Worm (Caenorhabditis elegans): ENCODE measurements around the gene srt-54.

Gene srt-54

ce11 chrII:108865-109264, 8.2 kb upstream of the srt-54 start, which contains the start of gene C50D2.2:
TSS of gene C50D2.2 (plus strand) at chrII:109165.
- TF ChIP-seq gmeb-2 (tag; optimal IDR thresholded peaks at IDR 0.05) (no peak), pax-1 (tag; optimal IDR thresholded peaks at IDR 0.05) (no peak), nfya-1 (tag; optimal IDR thresholded peaks at IDR 0.05) (no peak)

ce11 chrII:111267-111666, 5.7 kb upstream of the srt-54 start, which contains the start of gene C50D2.1:
TSS of gene C50D2.1 (plus strand) at chrII:111567.
- TF ChIP-seq pat-9 (tag; optimal IDR thresholded peaks at IDR 0.05): no peak
- TF ChIP-seq ztf-16 (tag; optimal IDR thresholded peaks at IDR 0.05): no peak
- no peak for TF ChIP-seq ceh-31 (tag; optimal IDR thresholded peaks at IDR 0.05)
- TF ChIP-seq eyg-1 (tag; optimal IDR thresholded peaks at IDR 0.05): no peak
- TF ChIP-seq C08G9.2 (tag; optimal IDR thresholded peaks at IDR 0.05): no peak
- TF ChIP-seq sox-4 (tag; optimal IDR thresholded peaks at IDR 0.05): no peak
- TF ChIP-seq dmd-4 (tag; optimal IDR thresholded peaks at IDR 0.05; ENCODE audit: borderline replicate concordance): no peak
- TF ChIP-seq hlh-8 (tag; optimal IDR thresholded peaks at IDR 0.05): no peak

ce11 chrII:112231-112630, 4.8 kb upstream of the srt-54 start:
- TF ChIP-seq npax-4 (tag; optimal IDR thresholded peaks at IDR 0.05): no peak
- TF ChIP-seq elt-2 (tag; optimal IDR thresholded peaks at IDR 0.05): peak; percentile 18

ce11 chrII:121121-121520, 4.1 kb downstream of the srt-54 start, which contains the start of gene K10B4.3:
TSS of gene K10B4.3 (minus strand) at chrII:121221.
- no peak for TF ChIP-seq ama-1 (optimal IDR thresholded peaks at IDR 0.05)
- TF ChIP-seq tbx-7 (tag; optimal IDR thresholded peaks at IDR 0.05): no peak

- TF ChIP-seq nfya-1 (tag; optimal IDR thresholded peaks at IDR 0.05) (peak; percentile 31), lim-6 (tag; optimal IDR thresholded peaks at IDR 0.05) (no peak), ceh-31 (tag; optimal IDR thresholded peaks at IDR 0.05) (peak; percentile 40)
Observed at ce11 chrII:122008-122407, 5.0 kb downstream of the srt-54 start.

- TF ChIP-seq elt-2 (tag; optimal IDR thresholded peaks at IDR 0.05): peak; percentile 40
- peak; percentile 24 for TF ChIP-seq tbx-2 (tag; optimal IDR thresholded peaks at IDR 0.05)
- TF ChIP-seq ceh-34 (tag; optimal IDR thresholded peaks at IDR 0.05): no peak
- no peak for TF ChIP-seq hlh-15 (tag; optimal IDR thresholded peaks at IDR 0.05)
Observed at ce11 chrII:122494-122893, 5.5 kb downstream of the srt-54 start.

- no peak for TF ChIP-seq elt-2 (tag; optimal IDR thresholded peaks at IDR 0.05)
- no peak for TF ChIP-seq ceh-22 (tag; optimal IDR thresholded peaks at IDR 0.05)
- no peak for TF ChIP-seq Y22D7AL.16 (tag; optimal IDR thresholded peaks at IDR 0.05)
- no peak for TF ChIP-seq T23F11.4 (GFP tag; optimal IDR thresholded peaks at IDR 0.05)
- TF ChIP-seq fax-1 (tag; optimal IDR thresholded peaks at IDR 0.05): no peak
- TF ChIP-seq rnt-1 (tag; optimal IDR thresholded peaks at IDR 0.05): no peak
- TF ChIP-seq ceh-31 (tag; optimal IDR thresholded peaks at IDR 0.05): no peak
- TF ChIP-seq ceh-45 (GFP tag; IDR thresholded peaks at IDR 0.05): no peak
Observed at ce11 chrII:124904-125303, 7.9 kb downstream of the srt-54 start, which contains the start of gene nmur-2. TSS of gene nmur-2 (minus strand) at chrII:125004.

ce11 chrII:128929-129328, 11.9 kb downstream of the srt-54 start, which contains the start of gene srd-3:
TSS of gene srd-3 (minus strand) at chrII:129029.
- TF ChIP-seq ceh-2 (tag; optimal IDR thresholded peaks at IDR 0.05): no peak
- TF ChIP-seq ceh-48 (tag; optimal IDR thresholded peaks at IDR 0.05): no peak
- TF ChIP-seq ceh-18 (tag; optimal IDR thresholded peaks at IDR 0.05): no peak
- TF ChIP-seq ets-4 (tag; optimal IDR thresholded peaks at IDR 0.05): no peak
- TF ChIP-seq lim-6 (tag; optimal IDR thresholded peaks at IDR 0.05): no peak
- no peak for TF ChIP-seq pag-3 (tag; optimal IDR thresholded peaks at IDR 0.05; ENCODE audit: borderline replicate concordance)
- no peak for TF ChIP-seq tbx-2 (tag; optimal IDR thresholded peaks at IDR 0.05)
- TF ChIP-seq C38D4.7 (GFP tag; optimal IDR thresholded peaks at IDR 0.05): no peak
- no peak for TF ChIP-seq syd-9 (tag; optimal IDR thresholded peaks at IDR 0.05)
- TF ChIP-seq hlh-13 (GFP tag; optimal IDR thresholded peaks at IDR 0.05): no peak
- TF ChIP-seq pat-9 (tag; optimal IDR thresholded peaks at IDR 0.05): no peak
- TF ChIP-seq ttx-3 (tag; optimal IDR thresholded peaks at IDR 0.05): no peak
- no peak for TF ChIP-seq ceh-45 (GFP tag; IDR thresholded peaks at IDR 0.05)
- TF ChIP-seq sox-4 (tag; optimal IDR thresholded peaks at IDR 0.05): no peak
- TF ChIP-seq rnt-1 (tag; optimal IDR thresholded peaks at IDR 0.05): no peak
- no peak for TF ChIP-seq K09A11.1 (tag; optimal IDR thresholded peaks at IDR 0.05; ENCODE audit: insufficient read depth)
- TF ChIP-seq fax-1 (tag; optimal IDR thresholded peaks at IDR 0.05): no peak
